Worm (Caenorhabditis elegans) whole organism, L2 larva: ENCODE measurements around the gene cnnm-2.

Experiments
- C34F6.9 ChIP-seq: fragments of 150-350 bp; optimal IDR thresholded peaks from 2 replicates; lab custom pipeline; 2014; ENCODE audit warnings: missing biosample characterization, missing genetic modification characterization
- F13H6.1 ChIP-seq: sonication (generic microtip); optimal IDR thresholded peaks from 2 replicates; lab custom pipeline; 2016; ENCODE audit warnings: missing genetic modification characterization, missing compliant biosample characterization
- alr-1 ChIP-seq: fragments of 150-350 bp; optimal IDR thresholded peaks from 2 replicates; lab custom pipeline; 2014; ENCODE audit warnings: missing biosample characterization, missing genetic modification characterization
- aly-2 ChIP-seq: fragments of 150-350 bp; optimal IDR thresholded peaks from 2 replicates; lab custom pipeline; 2014; ENCODE audit warnings: missing biosample characterization, missing genetic modification characterization
- ceh-16 ChIP-seq: fragments of 150-350 bp; optimal IDR thresholded peaks from 2 replicates; lab custom pipeline; 2014; ENCODE audit warnings: missing biosample characterization, missing genetic modification characterization
- ceh-82 ChIP-seq: fragments of 150-350 bp; optimal IDR thresholded peaks from 2 replicates; lab custom pipeline; 2014; ENCODE audit warnings: missing biosample characterization, missing genetic modification characterization
- crh-2 ChIP-seq: sonication (generic microtip); optimal IDR thresholded peaks from 2 replicates; lab custom pipeline; 2017; ENCODE audit warnings: missing biosample characterization, missing genetic modification characterization
- dmd-4 ChIP-seq: sonication (generic microtip); optimal IDR thresholded peaks from 2 replicates; lab custom pipeline; 2017; ENCODE audit warnings: missing biosample characterization, missing genetic modification characterization
- elt-1 ChIP-seq: fragments of 150-350 bp; optimal IDR thresholded peaks from 2 replicates; lab custom pipeline; 2014; ENCODE audit warnings: missing biosample characterization, missing genetic modification characterization
- elt-3 ChIP-seq: sonication (generic microtip); optimal IDR thresholded peaks from 2 replicates; lab custom pipeline; 2017; ENCODE audit warnings: missing biosample characterization, missing genetic modification characterization
- fos-1 ChIP-seq: fragments of 150-350 bp; optimal IDR thresholded peaks from 2 replicates; lab custom pipeline; 2014; ENCODE audit warnings: missing biosample characterization, missing genetic modification characterization
- lin-11 ChIP-seq: fragments of 150-350 bp; sonication (generic microtip); optimal IDR thresholded peaks from 2 replicates; lab custom pipeline; 2014; ENCODE audit warnings: missing biosample characterization, missing genetic modification characterization, inconsistent platforms, mixed read lengths
- lin-39 ChIP-seq: fragments of 150-350 bp; optimal IDR thresholded peaks from 2 replicates; lab custom pipeline; 2014; ENCODE audit warnings: missing biosample characterization, missing genetic modification reagents, missing genetic modification characterization
- lsy-2 ChIP-seq, 2 experiments: fragments of 150-350 bp in 1 of 2; sonication (generic microtip) in 1 of 2; optimal IDR thresholded peaks; 2 replicates each; lab custom pipeline; 2014 to 2017; ENCODE audit warnings: missing biosample characterization in 2 of 2, missing genetic modification characterization in 2 of 2
- mab-5 ChIP-seq: fragments of 150-350 bp; optimal IDR thresholded peaks from 2 replicates; lab custom pipeline; 2014; ENCODE audit warnings: missing biosample characterization, missing genetic modification characterization
- mdl-1 ChIP-seq, 2 experiments: fragments of 150-350 bp in 1 of 2; sonication (generic microtip) in 1 of 2; optimal IDR thresholded peaks; 2 replicates each; lab custom pipeline; 2017; ENCODE audit warnings: missing biosample characterization in 2 of 2, missing genetic modification characterization in 2 of 2
- nhr-10 ChIP-seq: sonication (generic microtip); optimal IDR thresholded peaks from 2 replicates; lab custom pipeline; 2017; ENCODE audit warnings: missing biosample characterization, missing genetic modification characterization
- nhr-11 ChIP-seq: fragments of 150-350 bp; optimal IDR thresholded peaks from 2 replicates; lab custom pipeline; 2014; ENCODE audit warnings: missing biosample characterization, missing genetic modification characterization
- nhr-129 ChIP-seq: fragments of 150-350 bp; optimal IDR thresholded peaks from 2 replicates; lab custom pipeline; 2014; ENCODE audit warnings: missing biosample characterization, missing genetic modification characterization
- nhr-21 ChIP-seq: fragments of 150-350 bp; optimal IDR thresholded peaks from 2 replicates; lab custom pipeline; 2014; ENCODE audit warnings: missing biosample characterization, missing genetic modification characterization
- nhr-25 ChIP-seq: fragments of 150-350 bp; sonication (generic microtip); optimal IDR thresholded peaks from 3 replicates; lab custom pipeline; 2014; ENCODE audit warnings: missing biosample characterization, missing genetic modification characterization
- nhr-6 ChIP-seq: fragments of 150-350 bp; optimal IDR thresholded peaks from 2 replicates; lab custom pipeline; 2014; ENCODE audit warnings: missing biosample characterization, missing genetic modification characterization
- nhr-77 ChIP-seq: fragments of 150-350 bp; optimal IDR thresholded peaks from 2 replicates; lab custom pipeline; 2014; ENCODE audit warnings: missing biosample characterization, missing genetic modification characterization
- peb-1 ChIP-seq: fragments of 150-350 bp; optimal IDR thresholded peaks from 2 replicates; lab custom pipeline; 2014; ENCODE audit warnings: missing biosample characterization, missing genetic modification characterization
- sem-4 ChIP-seq: fragments of 150-350 bp; optimal IDR thresholded peaks from 2 replicates; lab custom pipeline; 2014; ENCODE audit warnings: missing biosample characterization, missing genetic modification reagents, missing genetic modification characterization
- skn-1 ChIP-seq: sonication (generic microtip); optimal IDR thresholded peaks from 2 replicates; lab custom pipeline; 2017; ENCODE audit warnings: missing biosample characterization, missing genetic modification characterization
- sma-3 ChIP-seq: sonication (generic microtip); optimal IDR thresholded peaks from 2 replicates; lab custom pipeline; 2016; ENCODE audit warnings: missing genetic modification reagents, missing genetic modification characterization, missing compliant biosample characterization
- sma-9 ChIP-seq, 2 experiments: fragments of 150-350 bp in 1 of 2; sonication (generic microtip) in 1 of 2; optimal IDR thresholded peaks; 2 replicates each; lab custom pipeline; 2014 to 2016; ENCODE audit warnings: missing genetic modification characterization in 2 of 2, mild to moderate bottlenecking in 1 of 2, missing biosample characterization in 1 of 2, missing compliant biosample characterization in 1 of 2, missing genetic modification reagents in 1 of 2, moderate library complexity in 1 of 2
- snpc-4 ChIP-seq: fragments of 150-350 bp; optimal IDR thresholded peaks from 2 replicates; lab custom pipeline; 2014; ENCODE audit warnings: missing biosample characterization, missing genetic modification characterization
- unc-55 ChIP-seq: fragments of 150-350 bp; sonication (generic microtip); optimal IDR thresholded peaks from 3 replicates; lab custom pipeline; 2014; ENCODE audit warnings: missing biosample characterization, missing genetic modification reagents, missing genetic modification characterization
- unc-62 ChIP-seq: fragments of 150-350 bp; optimal IDR thresholded peaks from 2 replicates; lab custom pipeline; 2014; ENCODE audit warnings: missing biosample characterization, missing genetic modification reagents, missing genetic modification characterization
- zag-1 ChIP-seq: fragments of 150-350 bp; optimal IDR thresholded peaks from 2 replicates; lab custom pipeline; 2014; ENCODE audit warnings: missing biosample characterization, missing genetic modification characterization
- ztf-1 ChIP-seq: fragments of 200-800 bp; sonication (Bioruptor generic); conservative IDR thresholded peaks from 2 replicates; pipeline ENCODE4 v1.3.6; 2022; ENCODE audit warnings: missing genetic modification characterization, missing compliant biosample characterization
- ztf-11 ChIP-seq: sonication (generic microtip); optimal IDR thresholded peaks from 2 replicates; lab custom pipeline; 2017; ENCODE audit warnings: missing biosample characterization, missing genetic modification characterization
- ztf-4 ChIP-seq: fragments of 150-350 bp; optimal IDR thresholded peaks from 2 replicates; lab custom pipeline; 2014; ENCODE audit warnings: missing biosample characterization, missing genetic modification characterization

The cnnm-2 gene

DNA sequence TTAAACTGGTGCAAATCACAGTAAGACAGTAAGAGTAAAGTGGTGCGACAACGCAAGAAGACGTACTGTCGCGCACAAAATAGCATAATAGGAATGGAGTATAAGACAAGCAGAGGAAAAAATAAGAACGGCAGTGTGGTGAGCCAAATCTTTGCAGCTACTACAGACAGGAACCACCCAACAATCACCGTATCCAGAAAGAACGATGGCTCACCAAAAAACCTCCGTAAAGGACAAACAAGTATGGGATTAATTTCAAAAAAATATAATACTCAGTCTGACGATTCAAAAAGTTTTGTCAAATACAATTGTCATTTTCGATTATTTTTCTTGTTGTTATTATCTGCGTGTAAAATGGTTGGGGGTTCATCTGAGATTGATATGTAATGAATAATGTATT lies 42.5 kb downstream of the cnnm-2 start:
- TF ChIP-seq nhr-21 (no peak), ztf-1 (GFP tag; lab: Robert Waterston, UW) (no peak), C34F6.9 (tag; lab: Kevin White, UChicago) (no peak), sma-9 (GFP tag; optimal IDR thresholded peaks at IDR 0.05; lab: Kevin White, UChicago) (no peak), sma-9 (tag; optimal IDR thresholded peaks at IDR 0.05; lab: Kevin White, UChicago) (no peak), ceh-16 (tag; lab: Kevin White, UChicago) (no peak), elt-3 (tag; lab: Kevin White, UChicago) (no peak), nhr-11 (tag; lab: Kevin White, UChicago) (no peak), sma-3 (GFP tag; lab: Kevin White, UChicago) (no peak), alr-1 (tag; lab: Kevin White, UChicago) (no peak), nhr-77 (no peak), F13H6.1 (tag; lab: Kevin White, UChicago) (no peak), ztf-11 (tag; lab: Kevin White, UChicago) (no peak), nhr-10 (tag; lab: Kevin White, UChicago) (no peak), sem-4 (tag; lab: Kevin White, UChicago) (no peak), elt-1 (no peak)

DNA sequence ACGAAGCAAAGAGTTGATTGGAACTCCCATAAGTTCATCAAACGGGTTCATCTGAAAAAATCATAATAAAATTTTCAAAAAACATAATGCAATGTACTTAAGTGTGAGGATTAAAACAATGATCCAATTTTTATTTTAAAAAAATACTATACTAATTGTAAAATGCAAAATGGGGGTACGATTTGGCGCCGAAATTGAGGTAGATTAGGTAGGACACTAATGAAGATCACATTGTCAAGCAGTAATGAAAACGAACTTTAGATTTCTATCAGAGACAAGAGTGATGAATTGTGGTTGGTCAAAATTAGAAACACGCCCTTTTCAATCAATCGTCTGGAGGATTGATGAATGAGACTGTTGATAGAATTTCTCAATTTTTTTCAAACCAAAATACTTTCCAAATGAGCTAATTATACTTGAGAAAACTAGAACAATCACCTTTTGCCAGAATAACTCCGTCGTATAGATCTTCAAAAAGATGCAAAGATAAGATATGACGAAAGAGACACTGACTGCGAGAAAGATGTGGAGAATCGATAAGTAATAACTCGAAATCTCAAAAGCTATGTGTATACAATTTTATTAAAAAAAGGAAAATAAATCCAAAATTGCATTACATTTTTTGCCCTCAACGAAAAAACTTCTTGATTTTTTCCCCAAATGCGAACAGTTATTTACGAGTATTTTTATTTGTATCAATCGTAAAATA lies 46.2 kb downstream of the cnnm-2 start, which contains the start of gene C06E2.5:
Gene C06E2.5, minus strand, starts transcription at position 51 of the 709 bp plus-strand sequence.
- no peak for TF ChIP-seq aly-2 (tag; lab: Kevin White, UChicago)
- peak; percentile 90 for TF ChIP-seq elt-1
- TF ChIP-seq mab-5 (tag; lab: Kevin White, UChicago) = no peak
- no peak for TF ChIP-seq unc-62 (GFP tag; lab: Kevin White, UChicago)
- no peak for TF ChIP-seq peb-1 (tag; lab: Kevin White, UChicago)

DNA sequence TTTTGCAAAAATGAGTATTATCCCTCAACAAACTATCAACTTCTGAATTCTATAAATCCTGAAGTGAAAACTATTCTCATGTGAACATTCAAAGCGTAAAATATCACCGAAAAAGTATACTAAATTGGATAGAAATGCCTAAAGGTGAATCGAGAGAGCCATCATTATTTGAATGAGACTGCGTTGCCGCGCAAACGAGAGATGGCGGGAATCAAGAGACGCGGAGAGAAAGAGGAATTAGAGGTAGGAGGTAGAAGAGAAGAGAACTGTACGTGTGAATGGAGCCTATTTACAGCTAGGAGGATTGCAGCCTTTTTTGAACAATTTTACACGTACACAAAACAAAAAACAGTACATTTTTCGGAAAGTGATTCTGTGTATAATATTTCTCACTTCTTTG lies 47.6 kb downstream of the cnnm-2 start:
- TF ChIP-seq fos-1 (tag; lab: Kevin White, UChicago) (no peak), skn-1 (tag; lab: Kevin White, UChicago) (no peak), ztf-4 (tag; lab: Kevin White, UChicago) (no peak), elt-3 (tag; lab: Kevin White, UChicago) (no peak), nhr-129 (no peak), mdl-1 (tag; optimal IDR thresholded peaks at IDR 0.05; lab: Kevin White, UChicago) (no peak), lin-11 (tag; lab: Kevin White, UChicago) (no peak), zag-1 (no peak), ztf-11 (tag; lab: Kevin White, UChicago) (no peak), ceh-82 (tag; lab: Kevin White, UChicago) (no peak), crh-2 (tag; lab: Kevin White, UChicago) (no peak), sma-9 (GFP tag; optimal IDR thresholded peaks at IDR 0.05; lab: Kevin White, UChicago) (no peak), sma-9 (tag; optimal IDR thresholded peaks at IDR 0.05; lab: Kevin White, UChicago) (no peak), dmd-4 (tag; lab: Kevin White, UChicago) (no peak), ceh-16 (tag; lab: Kevin White, UChicago) (no peak), nhr-6 (tag; lab: Kevin White, UChicago) (no peak), nhr-77 (no peak), nhr-25 (tag; lab: Kevin White, UChicago) (no peak), nhr-10 (tag; lab: Kevin White, UChicago) (no peak), peb-1 (tag; lab: Kevin White, UChicago) (no peak), snpc-4 (tag; lab: Kevin White, UChicago) (no peak)

DNA sequence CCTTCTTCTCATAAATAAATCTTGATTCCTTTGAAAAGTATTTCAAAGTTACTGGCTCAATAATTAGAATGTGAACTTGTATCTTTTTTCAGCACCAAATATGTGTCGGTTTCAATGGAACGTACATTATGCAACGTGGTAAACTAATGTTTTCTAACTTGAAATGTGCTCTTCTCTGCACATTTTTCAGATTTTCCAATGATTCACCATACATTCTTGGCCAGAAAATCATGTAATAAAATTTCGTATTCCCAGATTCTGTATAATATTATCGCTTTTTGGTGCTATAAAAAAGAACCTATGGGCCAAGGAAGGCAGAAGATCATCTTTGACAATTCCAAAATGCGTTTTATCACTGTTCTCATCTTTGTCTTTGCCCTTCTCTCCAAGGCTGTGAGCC lies 49.1 kb downstream of the cnnm-2 start, which contains the start of gene C06E2.9:
Gene C06E2.9, plus strand, starts transcription at position 301 of the 400 bp plus-strand sequence.
- TF ChIP-seq mab-5 (tag; lab: Kevin White, UChicago) (no peak), unc-62 (GFP tag; lab: Kevin White, UChicago) (no peak), unc-55 (no peak), elt-3 (tag; lab: Kevin White, UChicago) (no peak), lin-39 (no peak), sma-3 (GFP tag; lab: Kevin White, UChicago) (no peak), F13H6.1 (tag; lab: Kevin White, UChicago) (no peak), nhr-6 (tag; lab: Kevin White, UChicago) (no peak), lsy-2 (tag; optimal IDR thresholded peaks at IDR 0.05; lab: Kevin White, UChicago) (no peak), alr-1 (tag; lab: Kevin White, UChicago) (no peak), ztf-11 (tag; lab: Kevin White, UChicago) (no peak)
